Worm (Caenorhabditis elegans) whole organism, late embryonic: ENCODE measurements around the gene tctn-1.

Experiments
- C38D4.7 ChIP-seq: fragments of 200-800 bp; sonication (Bioruptor generic); optimal IDR thresholded peaks from 2 replicates; lab custom pipeline; 2018; ENCODE audit warnings: mild to moderate bottlenecking, missing genetic modification characterization, moderate library complexity, missing compliant biosample characterization
- F13H6.1 ChIP-seq: sonication (generic microtip); optimal IDR thresholded peaks from 2 replicates; lab custom pipeline; 2016; ENCODE audit warnings: missing genetic modification characterization, missing compliant biosample characterization
- K02D7.2 ChIP-seq: sonication (generic microtip); optimal IDR thresholded peaks from 2 replicates; lab custom pipeline; 2017; ENCODE audit warnings: mild to moderate bottlenecking, missing genetic modification characterization, missing compliant biosample characterization
- K09A11.1 ChIP-seq: sonication (generic microtip); optimal IDR thresholded peaks from 2 replicates; lab custom pipeline; 2017; ENCODE audit warnings: antibody characterized with exemption, mild to moderate bottlenecking, missing genetic modification characterization, missing compliant biosample characterization; ENCODE audit not compliant: insufficient read depth
- T23F11.4 ChIP-seq: fragments of 200-800 bp; sonication (Bioruptor generic); optimal IDR thresholded peaks from 2 replicates; lab custom pipeline; 2018; ENCODE audit warnings: mild to moderate bottlenecking, missing genetic modification characterization, missing compliant biosample characterization
- Y22D7AL.16 ChIP-seq: sonication (generic microtip); optimal IDR thresholded peaks from 2 replicates; lab custom pipeline; 2016; ENCODE audit warnings: missing genetic modification characterization, missing compliant biosample characterization
- ahr-1 ChIP-seq: sonication (generic microtip); optimal IDR thresholded peaks from 2 replicates; lab custom pipeline; 2016; ENCODE audit warnings: missing genetic modification characterization, missing compliant biosample characterization
- ceh-14 ChIP-seq: sonication (generic microtip); optimal IDR thresholded peaks from 2 replicates; lab custom pipeline; 2016; ENCODE audit warnings: missing genotype, missing genetic modification characterization, missing compliant biosample characterization
- ceh-18 ChIP-seq: sonication (generic microtip); optimal IDR thresholded peaks from 2 replicates; lab custom pipeline; 2016; ENCODE audit warnings: missing genetic modification characterization, missing compliant biosample characterization
- ceh-19 ChIP-seq: fragments of 200-800 bp; sonication (Bioruptor generic); optimal IDR thresholded peaks from 2 replicates; lab custom pipeline; 2018; ENCODE audit warnings: mild to moderate bottlenecking, missing genetic modification characterization, missing compliant biosample characterization
- ceh-22 ChIP-seq: sonication (generic microtip); optimal IDR thresholded peaks from 2 replicates; lab custom pipeline; 2017; ENCODE audit warnings: missing biosample characterization, missing genetic modification characterization
- ceh-24 ChIP-seq: sonication (generic microtip); optimal IDR thresholded peaks from 2 replicates; lab custom pipeline; 2016; ENCODE audit warnings: mild to moderate bottlenecking, missing genetic modification characterization, missing compliant biosample characterization
- ceh-30 ChIP-seq: fragments of 150-350 bp; optimal IDR thresholded peaks from 2 replicates; lab custom pipeline; 2014; ENCODE audit warnings: missing biosample characterization, missing genetic modification characterization
- ceh-31 ChIP-seq: sonication (generic microtip); optimal IDR thresholded peaks from 2 replicates; lab custom pipeline; 2016; ENCODE audit warnings: missing genetic modification characterization, missing compliant biosample characterization
- ceh-34 ChIP-seq: sonication (generic microtip); optimal IDR thresholded peaks from 2 replicates; lab custom pipeline; 2016; ENCODE audit warnings: mild to moderate bottlenecking, missing genetic modification characterization, missing compliant biosample characterization
- ceh-45 ChIP-seq: fragments of 200-800 bp; sonication (Bioruptor generic); IDR thresholded peaks from 2 replicates; pipeline ENCODE4 v1.3.6; 2022; ENCODE audit warnings: missing genetic modification reagents, missing genetic modification characterization, missing compliant biosample characterization
- ceh-48 ChIP-seq: sonication (generic microtip); optimal IDR thresholded peaks from 2 replicates; lab custom pipeline; 2016; ENCODE audit warnings: missing genetic modification characterization, inconsistent platforms, missing compliant biosample characterization
- ceh-6 ChIP-seq: fragments of 200-800 bp; sonication (Bioruptor generic); optimal IDR thresholded peaks from 2 replicates; lab custom pipeline; 2018; ENCODE audit warnings: mild to moderate bottlenecking, missing genetic modification characterization, missing compliant biosample characterization
- ceh-9 ChIP-seq: sonication (generic microtip); optimal IDR thresholded peaks from 2 replicates; lab custom pipeline; 2016; ENCODE audit warnings: mild to moderate bottlenecking, missing genetic modification characterization, inconsistent platforms, missing compliant biosample characterization
- che-1 ChIP-seq: sonication (generic microtip); optimal IDR thresholded peaks from 2 replicates; lab custom pipeline; 2016; ENCODE audit warnings: mild to moderate bottlenecking, missing genetic modification characterization, missing compliant biosample characterization
- elt-2 ChIP-seq: sonication (generic microtip); optimal IDR thresholded peaks from 2 replicates; lab custom pipeline; 2016; ENCODE audit warnings: missing genetic modification reagents, missing genetic modification characterization, missing compliant biosample characterization
- elt-4 ChIP-seq: sonication (generic microtip); optimal IDR thresholded peaks from 2 replicates; lab custom pipeline; 2016; ENCODE audit warnings: missing genetic modification characterization, missing compliant biosample characterization
- ets-4 ChIP-seq: sonication (generic microtip); optimal IDR thresholded peaks from 2 replicates; lab custom pipeline; 2016; ENCODE audit warnings: missing genetic modification characterization, missing compliant biosample characterization
- fax-1 ChIP-seq: sonication (generic microtip); optimal IDR thresholded peaks from 2 replicates; lab custom pipeline; 2016; ENCODE audit warnings: missing genotype, missing genetic modification characterization, missing compliant biosample characterization
- fkh-10 ChIP-seq: fragments of 150-350 bp; optimal IDR thresholded peaks from 2 replicates; lab custom pipeline; 2014; ENCODE audit warnings: missing biosample characterization, missing genetic modification reagents, missing genetic modification characterization
- fkh-6 ChIP-seq: sonication (generic microtip); optimal IDR thresholded peaks from 2 replicates; lab custom pipeline; 2016; ENCODE audit warnings: missing genetic modification characterization, missing compliant biosample characterization
- gmeb-2 ChIP-seq: sonication (generic microtip); optimal IDR thresholded peaks from 2 replicates; lab custom pipeline; 2016; ENCODE audit warnings: missing genetic modification characterization, inconsistent platforms, missing compliant biosample characterization
- hlh-13 ChIP-seq: fragments of 200-800 bp; sonication (Bioruptor generic); optimal IDR thresholded peaks from 2 replicates; lab custom pipeline; 2018; ENCODE audit warnings: mild to moderate bottlenecking, missing genetic modification characterization, missing compliant biosample characterization
- hlh-15 ChIP-seq: sonication (generic microtip); optimal IDR thresholded peaks from 2 replicates; lab custom pipeline; 2016; ENCODE audit warnings: missing genetic modification characterization, missing compliant biosample characterization
- hlh-30 ChIP-seq: sonication (generic microtip); optimal IDR thresholded peaks from 2 replicates; lab custom pipeline; 2017; ENCODE audit warnings: antibody characterized with exemption, missing genetic modification characterization, missing compliant biosample characterization; ENCODE audit not compliant: insufficient read depth
- hlh-6 ChIP-seq: sonication (generic microtip); optimal IDR thresholded peaks from 2 replicates; lab custom pipeline; 2016; ENCODE audit warnings: missing genotype, missing genetic modification characterization, missing compliant biosample characterization
- lim-6 ChIP-seq: sonication (generic microtip); optimal IDR thresholded peaks from 2 replicates; lab custom pipeline; 2016; ENCODE audit warnings: missing genetic modification characterization, missing compliant biosample characterization
- madf-2 ChIP-seq: sonication (generic microtip); optimal IDR thresholded peaks from 2 replicates; lab custom pipeline; 2017; ENCODE audit warnings: missing genetic modification characterization, missing compliant biosample characterization
- nfya-1 ChIP-seq: sonication (generic microtip); optimal IDR thresholded peaks from 2 replicates; lab custom pipeline; 2017; ENCODE audit warnings: missing genetic modification characterization, mild to moderate bottlenecking, missing compliant biosample characterization, antibody characterized with exemption, moderate library complexity
- nhr-11 ChIP-seq: fragments of 150-350 bp; optimal IDR thresholded peaks from 2 replicates; lab custom pipeline; 2014; ENCODE audit warnings: missing biosample characterization, missing genetic modification characterization
- odd-2 ChIP-seq: sonication (generic microtip); optimal IDR thresholded peaks from 2 replicates; lab custom pipeline; 2017; ENCODE audit warnings: antibody characterized with exemption, mild to moderate bottlenecking, missing genetic modification characterization, missing compliant biosample characterization
- pat-9 ChIP-seq: fragments of 200-800 bp; sonication (Bioruptor generic); optimal IDR thresholded peaks from 2 replicates; lab custom pipeline; 2018; ENCODE audit warnings: mild to moderate bottlenecking, missing genetic modification characterization, moderate library complexity, missing compliant biosample characterization
- pha-2 ChIP-seq: sonication (generic microtip); optimal IDR thresholded peaks from 2 replicates; lab custom pipeline; 2017; ENCODE audit warnings: mild to moderate bottlenecking, missing genetic modification characterization, missing compliant biosample characterization
- pha-4 ChIP-seq: fragments of 150-350 bp; optimal IDR thresholded peaks from 2 replicates; lab custom pipeline; 2018; ENCODE audit warnings: missing biosample characterization, missing genetic modification reagents, missing genetic modification characterization
- pros-1 ChIP-seq: fragments of 150-350 bp; optimal IDR thresholded peaks from 2 replicates; lab custom pipeline; 2014; ENCODE audit warnings: missing biosample characterization, missing genetic modification reagents, missing genetic modification characterization
- sox-2 ChIP-seq: fragments of 200-800 bp; sonication (Bioruptor generic); IDR thresholded peaks from 2 replicates; pipeline ENCODE4 v1.3.6; 2022; ENCODE audit warnings: missing genetic modification reagents, missing genetic modification characterization, missing compliant biosample characterization
- syd-9 ChIP-seq: sonication (generic microtip); optimal IDR thresholded peaks from 2 replicates; lab custom pipeline; 2016; ENCODE audit warnings: mild to moderate bottlenecking, missing genetic modification characterization, moderate library complexity, missing compliant biosample characterization
- tbx-2 ChIP-seq: sonication (generic microtip); optimal IDR thresholded peaks from 2 replicates; lab custom pipeline; 2016; ENCODE audit warnings: missing genetic modification characterization, missing compliant biosample characterization
- ttx-3 ChIP-seq: sonication (generic microtip); optimal IDR thresholded peaks from 2 replicates; lab custom pipeline; 2016; ENCODE audit warnings: missing genetic modification reagents, missing genetic modification characterization, missing compliant biosample characterization
- unc-3 ChIP-seq, 2 experiments: fragments of 200-800 bp in 1 of 2; sonication (Bioruptor generic) in 1 of 2; sonication (generic microtip) in 1 of 2; conservative IDR thresholded peaks in 1 of 2; optimal IDR thresholded peaks in 1 of 2; 2 replicates each; pipeline versions ENCODE4 v1.3.6 to Lab custom; 2016 to 2022; ENCODE audit warnings: missing compliant biosample characterization in 2 of 2, missing genetic modification characterization in 2 of 2, missing genetic modification reagents in 1 of 2
- unc-86 ChIP-seq: sonication (generic microtip); optimal IDR thresholded peaks from 2 replicates; lab custom pipeline; 2016; ENCODE audit warnings: missing genetic modification characterization, missing compliant biosample characterization
- zip-5 ChIP-seq: sonication (generic microtip); optimal IDR thresholded peaks from 2 replicates; lab custom pipeline; 2016; ENCODE audit warnings: missing genetic modification characterization, missing compliant biosample characterization
- ztf-16 ChIP-seq: sonication (generic microtip); optimal IDR thresholded peaks from 2 replicates; lab custom pipeline; 2017; ENCODE audit warnings: missing genetic modification characterization, missing compliant biosample characterization

The tctn-1 gene

DNA sequence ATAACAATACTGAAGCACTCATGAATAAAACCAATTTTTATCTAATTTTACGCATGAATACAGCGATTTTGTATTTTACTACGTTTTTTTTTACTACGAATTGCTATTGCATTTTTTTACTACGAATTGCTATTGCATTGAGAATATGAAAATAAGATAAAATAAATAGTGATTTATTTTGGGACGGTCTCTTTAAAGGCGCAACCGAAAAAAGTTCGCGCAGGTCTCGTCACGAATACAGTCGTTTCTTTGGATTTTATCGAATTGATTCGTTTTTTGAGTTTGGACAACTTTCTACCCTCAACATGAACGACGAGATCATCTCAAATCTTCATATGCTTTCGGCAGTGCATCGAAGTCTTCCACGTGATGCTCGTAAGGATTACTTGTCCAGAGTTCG, 4.2 kb upstream of the tctn-1 start, which contains the start of gene Y17G9B.4:
Gene Y17G9B.4, plus strand, starts transcription at position 306 of the 400 bp plus-strand sequence.
- TF ChIP-seq hlh-15 (tag; lab: Kevin White, UChicago) = no peak
- TF ChIP-seq T23F11.4 = no peak
- no peak for TF ChIP-seq che-1 (tag; lab: Kevin White, UChicago)
- TF ChIP-seq gmeb-2 (tag; lab: Kevin White, UChicago) = no peak

DNA sequence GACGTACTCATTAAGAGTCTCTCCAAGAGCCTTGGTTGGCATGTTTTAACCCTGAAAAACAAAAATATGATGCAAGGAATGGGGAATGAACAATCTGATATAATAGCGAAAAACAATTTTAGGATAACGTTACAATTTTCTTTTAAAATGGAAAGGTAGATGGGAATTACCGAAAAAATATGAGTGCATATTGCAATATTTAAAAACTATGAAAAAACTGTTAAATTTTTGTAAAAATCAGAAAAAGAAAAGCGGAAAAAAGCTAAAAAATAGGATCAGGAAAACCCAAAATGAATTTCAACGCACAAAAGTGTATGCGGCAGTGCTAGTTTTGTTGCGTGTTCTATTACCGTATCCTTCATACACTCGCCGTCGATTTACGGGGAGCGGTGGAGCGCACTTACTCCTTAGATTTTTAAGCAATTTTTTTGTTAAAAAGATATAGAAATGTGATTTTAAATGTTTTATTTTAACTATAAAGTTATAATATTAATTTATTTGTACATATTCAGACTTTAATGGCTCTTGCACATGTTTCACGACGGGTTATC, 2.2 kb upstream of the tctn-1 start, which contains the start of the genes rpl-20 and Y17G9B.5:
Gene rpl-20, minus strand, starts transcription at position 51 of the 551 bp plus-strand sequence.
Gene Y17G9B.5, plus strand, starts transcription at position 513 of the 551 bp plus-strand sequence.
- TF ChIP-seq ets-4 (tag; lab: Kevin White, UChicago) = peak; percentile 93
- peak; percentile 99 for TF ChIP-seq nfya-1 (tag; lab: Kevin White, UChicago)
- TF ChIP-seq ceh-30 (tag; lab: Kevin White, UChicago) = peak; percentile 99
- TF ChIP-seq pat-9 = peak; percentile 82
- TF ChIP-seq ahr-1 (tag; lab: Kevin White, UChicago) = peak; percentile 68
- TF ChIP-seq elt-2 (tag; lab: Kevin White, UChicago) = peak; percentile 94
- peak; percentile 29 for TF ChIP-seq ceh-22
- TF ChIP-seq syd-9 (tag; lab: Kevin White, UChicago) = peak; percentile 71
- peak; percentile 89 for TF ChIP-seq sox-2 (GFP tag; lab: Robert Waterston, UW)
- TF ChIP-seq K09A11.1 = peak; percentile 86
- peak; percentile 80 for TF ChIP-seq ttx-3
- TF ChIP-seq hlh-6 (tag; lab: Kevin White, UChicago) = no peak
- peak; percentile 97 for TF ChIP-seq ceh-18 (tag; lab: Kevin White, UChicago)
- no peak for TF ChIP-seq pha-4 (tag; lab: Kevin White, UChicago)
- peak; percentile 40 for TF ChIP-seq fkh-6 (tag; lab: Kevin White, UChicago)
- peak; percentile 93 for TF ChIP-seq ceh-31 (tag; lab: Kevin White, UChicago)
- TF ChIP-seq pros-1 = peak; percentile 86
- peak; percentile 98 for TF ChIP-seq ceh-34 (tag; lab: Kevin White, UChicago)
- TF ChIP-seq hlh-13 (GFP tag; lab: Kevin White, UChicago) = peak; percentile 62
- peak; percentile 47 for TF ChIP-seq ceh-24 (tag; lab: Kevin White, UChicago)
- peak; percentile 11 for TF ChIP-seq lim-6 (tag; lab: Kevin White, UChicago)
- TF ChIP-seq hlh-30 (tag; lab: Kevin White, UChicago) = peak; percentile 75
- TF ChIP-seq unc-3 (GFP tag; conservative IDR thresholded peaks at IDR 0.05; lab: Robert Waterston, UW) = peak; percentile 80
- peak; percentile 83 for TF ChIP-seq unc-3 (tag; optimal IDR thresholded peaks at IDR 0.05; lab: Kevin White, UChicago)
- peak; percentile 49 for TF ChIP-seq C38D4.7 (GFP tag; lab: Kevin White, UChicago)
- peak; percentile 79 for TF ChIP-seq T23F11.4
- TF ChIP-seq F13H6.1 = peak; percentile 78
- no peak for TF ChIP-seq elt-4 (tag; lab: Kevin White, UChicago)
- peak; percentile 55 for TF ChIP-seq nhr-11 (tag; lab: Kevin White, UChicago)
- peak; percentile 41 for TF ChIP-seq Y22D7AL.16 (tag; lab: Kevin White, UChicago)
- peak; percentile 79 for TF ChIP-seq pha-2 (tag; lab: Kevin White, UChicago)
- TF ChIP-seq ceh-19 (GFP tag; lab: Kevin White, UChicago) = peak; percentile 76
- TF ChIP-seq zip-5 = peak; percentile 48
- TF ChIP-seq ceh-6 (GFP tag; lab: Kevin White, UChicago) = peak; percentile 60
- TF ChIP-seq che-1 (tag; lab: Kevin White, UChicago) = peak; percentile 49
- peak; percentile 93 for TF ChIP-seq ceh-14 (tag; lab: Kevin White, UChicago)
- TF ChIP-seq madf-2 = peak; percentile 88
- no peak for TF ChIP-seq odd-2 (tag; lab: Kevin White, UChicago)
- TF ChIP-seq hlh-15 (tag; lab: Kevin White, UChicago) = peak; percentile 51
- TF ChIP-seq unc-86 (tag; lab: Kevin White, UChicago) = peak; percentile 96
- peak; percentile 92 for TF ChIP-seq fkh-10 (GFP tag; lab: Kevin White, UChicago)
- TF ChIP-seq ceh-45 (GFP tag; lab: Robert Waterston, UW) = peak; percentile 45; the same call in 1 of the 2 replicates
- peak; percentile 72 for TF ChIP-seq K02D7.2 (tag; lab: Kevin White, UChicago)
- peak; percentile 97 for TF ChIP-seq tbx-2
- TF ChIP-seq ceh-48 = peak; percentile 77
- peak; percentile 96 for TF ChIP-seq ztf-16 (tag; lab: Kevin White, UChicago)
- peak; percentile 80 for TF ChIP-seq gmeb-2 (tag; lab: Kevin White, UChicago)
- TF ChIP-seq ceh-9 (tag; lab: Kevin White, UChicago) = no peak
- peak; percentile 19 for TF ChIP-seq fax-1 (tag; lab: Kevin White, UChicago)
